Fruit fly (Drosophila melanogaster) whole organism, embryonic: ENCODE results near the gene CG5592.

Experiments
- Asciz ChIP-seq: fragments of 200-800 bp; sonication (Bioruptor generic); optimal IDR thresholded peaks from 2 replicates; lab custom pipeline; 2017; ENCODE audit warnings: missing biosample characterization, mild to moderate bottlenecking, missing genetic modification characterization, missing genetic modification reagents
- CG10267 ChIP-seq: fragments of 200-800 bp; sonication (Bioruptor generic); optimal IDR thresholded peaks from 2 replicates; lab custom pipeline; 2018; ENCODE audit warnings: missing biosample characterization, mild to moderate bottlenecking, missing genetic modification characterization, moderate library complexity
- CG10565 ChIP-seq: fragments of 200-800 bp; sonication (Bioruptor generic); optimal IDR thresholded peaks from 3 replicates; lab custom pipeline; 2016; ENCODE audit warnings: missing biosample characterization, mild to moderate bottlenecking, missing genetic modification characterization
- CG11093 ChIP-seq: fragments of 200-800 bp; sonication (Bioruptor generic); IDR thresholded peaks from 3 replicates; pipeline ENCODE4 v1.3.6; 2022; ENCODE audit warnings: missing biosample characterization, missing genetic modification characterization
- CG1603 ChIP-seq: fragments of 200-800 bp; sonication (Bioruptor generic); optimal IDR thresholded peaks from 2 replicates; lab custom pipeline; 2019; ENCODE audit warnings: missing biosample characterization, mild to moderate bottlenecking, missing genetic modification characterization, moderate library complexity
- CG16779 ChIP-seq: fragments of 200-800 bp; sonication (Bioruptor generic); IDR thresholded peaks from 2 replicates; pipeline ENCODE4 v1.3.6; 2022; ENCODE audit warnings: missing biosample characterization, missing genetic modification characterization
- CG17186 ChIP-seq: fragments of 200-800 bp; sonication (Bioruptor generic); optimal IDR thresholded peaks from 3 replicates; lab custom pipeline; 2017; ENCODE audit warnings: missing biosample characterization, missing genetic modification reagents, missing genetic modification characterization
- CG17802 ChIP-seq: fragments of 200-800 bp; sonication (Bioruptor generic); optimal IDR thresholded peaks from 2 replicates; lab custom pipeline; 2018; ENCODE audit warnings: missing biosample characterization, mild to moderate bottlenecking, missing genetic modification characterization, moderate library complexity
- CG18599 ChIP-seq: fragments of 200-800 bp; sonication (Bioruptor generic); optimal IDR thresholded peaks from 3 replicates; lab custom pipeline; 2017; ENCODE audit warnings: missing biosample characterization, missing genetic modification characterization, mild to moderate bottlenecking, moderate library complexity, missing genetic modification reagents
- CG30020 ChIP-seq: fragments of 200-800 bp; optimal IDR thresholded peaks from 2 replicates; lab custom pipeline; 2019; ENCODE audit warnings: missing biosample characterization, mild to moderate bottlenecking, missing genetic modification characterization, moderate library complexity
- CG34422 ChIP-seq: fragments of 200-800 bp; sonication (Bioruptor generic); IDR thresholded peaks from 3 replicates; pipeline ENCODE4 v1.3.6; 2022; ENCODE audit warnings: missing biosample characterization, missing genetic modification characterization
- CG6791 ChIP-seq: fragments of 200-800 bp; sonication (Bioruptor generic); IDR thresholded peaks from 3 replicates; pipeline ENCODE4 v1.3.6; 2022; ENCODE audit warnings: missing biosample characterization, missing genetic modification characterization; ENCODE audit not compliant: partially characterized antibody
- CG6813 ChIP-seq: fragments of 200-800 bp; sonication (Bioruptor generic); optimal IDR thresholded peaks from 2 replicates; lab custom pipeline; 2017; ENCODE audit warnings: missing biosample characterization, missing genetic modification characterization, mild to moderate bottlenecking, moderate library complexity, missing genetic modification reagents
- CG9437 ChIP-seq: fragments of 200-800 bp; sonication (Bioruptor generic); optimal IDR thresholded peaks from 2 replicates; lab custom pipeline; 2018; ENCODE audit warnings: missing biosample characterization, mild to moderate bottlenecking, missing genetic modification characterization
- CG9727 ChIP-seq: fragments of 200-800 bp; sonication (Bioruptor generic); optimal IDR thresholded peaks from 3 replicates; lab custom pipeline; 2017; ENCODE audit warnings: missing biosample characterization, mild to moderate bottlenecking, missing genetic modification characterization
- Chrac-16 ChIP-seq: fragments of 200-800 bp; sonication (Bioruptor generic); optimal IDR thresholded peaks from 3 replicates; lab custom pipeline; 2016; ENCODE audit warnings: missing biosample characterization, missing genetic modification characterization
- D ChIP-seq, 2 experiments: fragments of 200-800 bp in 1 of 2; fragments of >200 bp in 1 of 2; sonication (Bioruptor generic) in 1 of 2; optimal IDR thresholded peaks; 2 replicates in 1 of 2; 3 replicates in 1 of 2; lab custom pipeline; 2017; ENCODE audit warnings: mild to moderate bottlenecking in 1 of 2, missing biosample characterization in 1 of 2, missing genetic modification characterization in 1 of 2, missing genetic modification reagents in 1 of 2
- Dip2 ChIP-seq: fragments of 200-800 bp; sonication (Bioruptor generic); IDR thresholded peaks from 2 replicates; pipeline ENCODE4 v1.3.6; 2022; ENCODE audit warnings: missing biosample characterization, missing genetic modification characterization
- HHEX ChIP-seq: fragments of 200-800 bp; sonication (Bioruptor generic); optimal IDR thresholded peaks from 3 replicates; lab custom pipeline; 2017; ENCODE audit warnings: missing biosample characterization, mild to moderate bottlenecking, missing genetic modification characterization, missing genetic modification reagents
- Hey ChIP-seq: fragments of 200-800 bp; sonication (Bioruptor generic); optimal IDR thresholded peaks from 3 replicates; lab custom pipeline; 2018; ENCODE audit warnings: missing biosample characterization, mild to moderate bottlenecking, missing genetic modification characterization
- Hr39 ChIP-seq: fragments of >200 bp; optimal IDR thresholded peaks from 2 replicates; lab custom pipeline; 2017
- Kr ChIP-seq: fragments of 200-800 bp; sonication (Bioruptor generic); optimal IDR thresholded peaks from 2 replicates; lab custom pipeline; 2017; ENCODE audit warnings: missing biosample characterization, mild to moderate bottlenecking, missing genetic modification characterization
- Mrtf ChIP-seq: fragments of 200-800 bp; sonication (Bioruptor generic); IDR thresholded peaks from 3 replicates; pipeline ENCODE4 v1.3.6; 2022; ENCODE audit warnings: missing biosample characterization, missing genetic modification characterization
- NK7.1 ChIP-seq: fragments of 200-800 bp; sonication (Bioruptor generic); optimal IDR thresholded peaks from 3 replicates; lab custom pipeline; 2016; ENCODE audit warnings: missing biosample characterization, missing genetic modification characterization
- Xbp1 ChIP-seq: fragments of 200-800 bp; sonication (Bioruptor generic); optimal IDR thresholded peaks from 3 replicates; lab custom pipeline; 2016; ENCODE audit warnings: missing biosample characterization, mild to moderate bottlenecking, missing genetic modification characterization
- YL-1 ChIP-seq: fragments of 200-800 bp; sonication (Bioruptor generic); optimal IDR thresholded peaks from 3 replicates; lab custom pipeline; 2017; ENCODE audit warnings: missing biosample characterization, mild to moderate bottlenecking, missing genetic modification characterization
- ac ChIP-seq: fragments of 200-800 bp; sonication (Bioruptor generic); optimal IDR thresholded peaks from 3 replicates; lab custom pipeline; 2017; ENCODE audit warnings: missing biosample characterization, mild to moderate bottlenecking, missing genetic modification characterization
- ara ChIP-seq: fragments of 200-800 bp; sonication (Bioruptor generic); IDR thresholded peaks from 2 replicates; pipeline ENCODE4 v1.3.6; 2022; ENCODE audit warnings: missing biosample characterization, missing genetic modification characterization
- bsh ChIP-seq, 2 experiments: fragments of 200-800 bp; sonication (Bioruptor generic); optimal IDR thresholded peaks; 2 replicates each; lab custom pipeline; 2017 to 2018; ENCODE audit warnings: mild to moderate bottlenecking in 2 of 2, missing biosample characterization in 2 of 2, missing genetic modification characterization in 2 of 2, moderate library complexity in 1 of 2
- crp ChIP-seq, 2 experiments: fragments of 200-800 bp; sonication (Bioruptor generic); optimal IDR thresholded peaks; 2 replicates in 1 of 2; 3 replicates in 1 of 2; lab custom pipeline; 2017; ENCODE audit warnings: missing biosample characterization in 2 of 2, missing genetic modification characterization in 2 of 2, mild to moderate bottlenecking in 1 of 2, moderate library complexity in 1 of 2
- dysf ChIP-seq: fragments of 200-800 bp; sonication (Bioruptor generic); IDR thresholded peaks from 3 replicates; pipeline ENCODE4 v1.3.6; 2022; ENCODE audit warnings: missing biosample characterization, missing genetic modification characterization
- hkb ChIP-seq, 2 experiments: fragments of 200-800 bp in 1 of 2; fragments of >200 bp in 1 of 2; sonication (Bioruptor generic) in 1 of 2; IDR thresholded peaks in 1 of 2; optimal IDR thresholded peaks in 1 of 2; 2 replicates each; pipeline versions ENCODE4 v1.3.6 to Lab custom; 2017 to 2022; ENCODE audit warnings: missing biosample characterization in 1 of 2, missing genetic modification characterization in 1 of 2
- hth ChIP-seq: fragments of >200 bp; optimal IDR thresholded peaks from 2 replicates; lab custom pipeline; 2017; ENCODE audit warnings: inconsistent platforms
- jigr1 ChIP-seq: fragments of 200-800 bp; sonication (Bioruptor generic); IDR thresholded peaks from 3 replicates; pipeline ENCODE4 v1.3.6; 2022; ENCODE audit warnings: missing biosample characterization, missing genetic modification characterization
- jing ChIP-seq: fragments of 200-800 bp; sonication (Bioruptor generic); optimal IDR thresholded peaks from 2 replicates; lab custom pipeline; 2018; ENCODE audit warnings: missing biosample characterization, mild to moderate bottlenecking, missing genetic modification characterization
- lola ChIP-seq, 3 experiments: fragments of >200 bp in 2 of 3; fragments of 200-800 bp in 1 of 3; sonication (Bioruptor generic) in 1 of 3; optimal IDR thresholded peaks; 2 replicates each; lab custom pipeline; 2017 to 2019; ENCODE audit warnings: missing biosample characterization in 3 of 3, missing genetic modification characterization in 3 of 3, mild to moderate bottlenecking in 1 of 3, moderate library complexity in 1 of 3
- mam ChIP-seq: fragments of 200-800 bp; sonication (Bioruptor generic); optimal IDR thresholded peaks from 3 replicates; lab custom pipeline; 2016; ENCODE audit warnings: missing biosample characterization, missing genetic modification characterization
- onecut ChIP-seq: fragments of 200-800 bp; sonication (Bioruptor generic); IDR thresholded peaks from 2 replicates; pipeline ENCODE4 v1.3.6; 2022; ENCODE audit warnings: missing biosample characterization, missing genetic modification characterization
- rib ChIP-seq: fragments of 200-800 bp; sonication (Bioruptor generic); IDR thresholded peaks from 2 replicates; pipeline ENCODE4 v1.3.6; 2022; ENCODE audit warnings: missing biosample characterization, missing genetic modification characterization
- sens ChIP-seq: fragments of 200-800 bp; sonication (Bioruptor generic); peaks from one replicate; lab custom pipeline; 2016; ENCODE audit warnings: missing biosample characterization, missing genetic modification characterization
- seq ChIP-seq: fragments of 200-800 bp; sonication (Bioruptor generic); IDR thresholded peaks from 2 replicates; pipeline ENCODE4 v1.3.6; 2022; ENCODE audit warnings: missing biosample characterization, missing genetic modification characterization
- slbo ChIP-seq: fragments of 200-800 bp; sonication (Bioruptor generic); IDR thresholded peaks from 2 replicates; pipeline ENCODE4 v1.3.6; 2022; ENCODE audit warnings: missing biosample characterization, missing genetic modification characterization
- twi ChIP-seq: fragments of 200-800 bp; optimal IDR thresholded peaks from 2 replicates; lab custom pipeline; 2019; ENCODE audit warnings: missing biosample characterization, mild to moderate bottlenecking, missing genetic modification characterization, moderate library complexity
- tx ChIP-seq: fragments of 200-800 bp; sonication (Bioruptor generic); optimal IDR thresholded peaks from 2 replicates; lab custom pipeline; 2016; ENCODE audit warnings: missing biosample characterization, missing genetic modification characterization
- unc-4 ChIP-seq: fragments of 200-800 bp; sonication (Bioruptor generic); IDR thresholded peaks from 2 replicates; pipeline ENCODE4 v1.3.6; 2022; ENCODE audit warnings: missing biosample characterization, missing genetic modification characterization; ENCODE audit not compliant: partially characterized antibody
- wor ChIP-seq: fragments of 200-800 bp; sonication (Bioruptor generic); IDR thresholded peaks from 2 replicates; pipeline ENCODE4 v1.3.6; 2022; ENCODE audit warnings: missing biosample characterization, missing genetic modification characterization
- zen ChIP-seq: fragments of 200-800 bp; sonication (Bioruptor generic); optimal IDR thresholded peaks from 3 replicates; lab custom pipeline; 2018; ENCODE audit warnings: missing biosample characterization, mild to moderate bottlenecking, missing genetic modification characterization, moderate library complexity
- zfh1 ChIP-seq: fragments of 200-800 bp; sonication (Bioruptor generic); IDR thresholded peaks from 3 replicates; pipeline ENCODE4 v1.3.6; 2022; ENCODE audit warnings: missing biosample characterization, missing genetic modification characterization

The CG5592 gene

dm6 chr3L:5856081-5856826 lies 41.2 kb upstream of the CG5592 start:
- TF ChIP-seq D (optimal IDR thresholded peaks at IDR 0.05; lab: Kevin White, UChicago) (peak; percentile 94), D (GFP tag; optimal IDR thresholded peaks at IDR 0.05; lab: Kevin White, UChicago) (no peak), CG1603 (no peak), NK7.1 (GFP tag; lab: Kevin White, UChicago) (no peak), Kr (peak; percentile 60), sens (peak; percentile 57), dysf (GFP tag; lab: Robert Waterston, UW) (no peak), Asciz (GFP tag; lab: Kevin White, UChicago) (no peak), ac (GFP tag; lab: Kevin White, UChicago) (peak; percentile 33), hth (lab: Kevin White, UChicago) (peak; percentile 78), Hr39 (lab: Kevin White, UChicago) (no peak), zen (peak; percentile 96)

- TF ChIP-seq mam (GFP tag; lab: Kevin White, UChicago) (no peak), jigr1 (GFP tag; lab: Robert Waterston, UW) (no peak), CG9727 (GFP tag; lab: Kevin White, UChicago) (peak; percentile 85), CG10565 (GFP tag; lab: Kevin White, UChicago) (no peak), zfh1 (GFP tag; lab: Robert Waterston, UW) (peak; percentile 74), bsh (GFP tag; optimal IDR thresholded peaks at IDR 0.05; lab: Kevin White, UChicago) (peak in 1 of 2 experiments; percentile 29), CG18599 (GFP tag; lab: Kevin White, UChicago) (no peak), Mrtf (no peak), CG11093 (no peak), jing (GFP tag; lab: Kevin White, UChicago) (peak; percentile 7), twi (no peak), rib (GFP tag; lab: Robert Waterston, UW) (no peak), tx (GFP tag; lab: Kevin White, UChicago) (no peak), CG17802 (tag; lab: Kevin White, UChicago) (no peak), Xbp1 (GFP tag; lab: Kevin White, UChicago) (no peak), seq (GFP tag; lab: Robert Waterston, UW) (no peak), CG30020 (tag; lab: Kevin White, UChicago) (no peak), Chrac-16 (GFP tag; lab: Kevin White, UChicago) (peak; percentile 59), CG17186 (GFP tag; lab: Kevin White, UChicago) (no peak), CG10267 (peak; percentile 75), onecut (GFP tag; lab: Robert Waterston, UW) (no peak), YL-1 (GFP tag; lab: Kevin White, UChicago) (no peak), slbo (GFP tag; lab: Robert Waterston, UW) (no peak), Hey (no peak), unc-4 (GFP tag; lab: Robert Waterston, UW) (no peak), CG6813 (GFP tag; lab: Kevin White, UChicago) (no peak), lola (GFP tag; optimal IDR thresholded peaks at IDR 0.05; lab: Kevin White, UChicago) (peak in 1 of 3 experiments; percentile 86), hkb (optimal IDR thresholded peaks at IDR 0.05; lab: Kevin White, UChicago) (no peak), hkb (GFP tag; IDR thresholded peaks at IDR 0.05; lab: Robert Waterston, UW) (no peak), wor (no peak), CG9437 (GFP tag; lab: Kevin White, UChicago) (no peak), ara (GFP tag; lab: Robert Waterston, UW) (peak; percentile 58; the same call in 1 of the 2 replicates), CG16779 (GFP tag; lab: Robert Waterston, UW) (no peak), HHEX (GFP tag; lab: Kevin White, UChicago) (no peak), crp (GFP tag; optimal IDR thresholded peaks at IDR 0.05; lab: Kevin White, UChicago) (no peak), CG34422 (GFP tag; lab: Robert Waterston, UW) (no peak), CG6791 (GFP tag; lab: Robert Waterston, UW) (no peak), Dip2 (no peak)
Measured at dm6 chr3L:5856919-5857318, 40.5 kb upstream of the CG5592 start.
